Fruit fly (Drosophila melanogaster) Kc167 (cell line): Measurements from ENCODE around the gene cv-c.

Source experiments
- Myc ChIP-seq: fragments of >200 bp; optimal IDR thresholded peaks from 2 replicates; lab custom pipeline; 2017; ENCODE audit warnings: missing external identifiers
- Sin3A ChIP-seq: fragments of >200 bp; optimal IDR thresholded peaks from 2 replicates; lab custom pipeline; 2018; ENCODE audit warnings: missing external identifiers
- h ChIP-seq: fragments of >200 bp; optimal IDR thresholded peaks from 3 replicates; lab custom pipeline; 2018; ENCODE audit warnings: missing external identifiers
- insv ChIP-seq: fragments of >200 bp; optimal IDR thresholded peaks from 3 replicates; lab custom pipeline; 2018; ENCODE audit warnings: missing external identifiers
- psq ChIP-seq: fragments of >200 bp; optimal IDR thresholded peaks from 2 replicates; lab custom pipeline; 2017; ENCODE audit warnings: missing external identifiers
- ttk ChIP-seq: sonication (Bioruptor generic); optimal IDR thresholded peaks from 2 replicates; lab custom pipeline; 2017; ENCODE audit warnings: missing external identifiers

DNA sequence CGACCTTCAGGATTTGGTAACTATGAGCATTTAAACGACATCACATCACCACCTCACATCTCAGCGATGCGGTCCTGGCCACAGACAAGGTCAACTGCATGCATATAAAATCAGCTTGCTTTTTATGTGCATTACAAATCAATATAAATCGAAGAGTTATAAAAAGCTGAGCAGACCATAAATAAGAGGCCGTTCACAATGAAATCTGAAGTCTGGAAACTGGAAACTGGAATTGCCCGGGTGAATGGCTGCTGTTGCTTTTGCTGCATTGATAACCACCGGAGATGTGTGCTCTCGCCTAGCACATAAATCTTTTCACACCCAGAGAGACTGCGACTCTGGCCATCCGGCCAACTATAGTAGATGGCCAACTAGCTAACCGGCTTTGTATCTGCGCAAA, 19.2 kb downstream of the cv-c start:
- TF ChIP-seq insv (lab: Kevin White, UChicago) (no peak), h (lab: Kevin White, UChicago) (no peak), ttk (no peak), Sin3A (lab: Kevin White, UChicago) (no peak), psq (lab: Kevin White, UChicago) (no peak), Myc (lab: Kevin White, UChicago) (no peak)
